Worm (Caenorhabditis elegans): Measurements from ENCODE around the gene fbxa-141.

The fbxa-141 gene

DNA sequence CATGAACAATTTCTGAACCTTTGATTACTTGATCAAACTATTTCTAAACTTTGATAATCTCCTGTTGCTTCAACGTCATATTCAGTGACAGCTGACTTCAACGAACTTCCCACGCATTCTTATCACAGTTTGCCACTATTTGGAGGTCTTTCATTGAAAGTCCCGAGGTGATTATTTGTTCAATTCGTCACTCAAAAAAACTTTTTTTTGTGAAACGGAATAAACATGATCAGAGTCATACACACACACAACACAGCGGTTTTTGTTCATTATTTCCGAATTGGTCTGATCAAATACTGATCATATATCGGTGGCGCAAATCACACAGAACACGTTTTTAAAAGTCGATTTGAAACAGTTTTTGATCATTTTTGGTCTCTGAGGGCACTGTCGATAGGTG, 43.7 kb upstream of the fbxa-141 start:
- no peak for TF ChIP-seq nhr-21 (tag; optimal IDR thresholded peaks at IDR 0.05)
- TF ChIP-seq sma-9 (GFP tag; optimal IDR thresholded peaks at IDR 0.05): peak; percentile 23
- no peak for TF ChIP-seq sma-9 (tag; optimal IDR thresholded peaks at IDR 0.05)

DNA sequence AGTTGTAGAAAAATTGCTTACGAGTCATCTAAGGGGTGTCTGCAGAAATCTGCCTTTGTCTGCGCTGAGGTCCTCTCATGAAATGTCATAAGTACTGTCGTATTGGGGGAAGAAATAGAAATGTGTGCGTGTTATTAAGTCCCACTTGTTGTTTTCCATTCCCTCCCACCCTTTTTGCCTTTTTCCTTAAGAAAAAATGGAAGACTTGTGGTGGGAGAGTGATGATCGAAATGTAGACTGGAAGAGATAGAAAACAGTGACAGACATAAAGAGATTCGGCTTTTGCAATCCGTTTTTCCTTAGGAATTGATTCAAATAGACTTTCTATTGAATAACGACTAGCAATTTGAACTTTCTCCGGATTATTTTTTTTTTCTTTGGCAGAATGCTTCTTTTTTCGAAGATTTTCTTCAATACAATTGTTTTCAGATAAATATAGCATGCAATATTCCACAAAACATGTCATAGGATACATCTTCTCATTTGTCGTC, 37.0 kb upstream of the fbxa-141 start, which contains the start of gene ram-5:
Gene ram-5, plus strand, starts transcription at position 441 of the 491 bp plus-strand sequence.
- TF ChIP-seq Y55F3AM.14 (GFP tag; optimal IDR thresholded peaks at IDR 0.05) (no peak), unc-55 (GFP tag; optimal IDR thresholded peaks at IDR 0.05) (no peak), ama-1 (optimal IDR thresholded peaks at IDR 0.05) (no peak), nhr-237 (tag; optimal IDR thresholded peaks at IDR 0.05) (no peak), mab-5 (tag; optimal IDR thresholded peaks at IDR 0.05) (no peak), nhr-77 (tag; optimal IDR thresholded peaks at IDR 0.05) (no peak), nhr-10 (tag; optimal IDR thresholded peaks at IDR 0.05) (no peak)

DNA sequence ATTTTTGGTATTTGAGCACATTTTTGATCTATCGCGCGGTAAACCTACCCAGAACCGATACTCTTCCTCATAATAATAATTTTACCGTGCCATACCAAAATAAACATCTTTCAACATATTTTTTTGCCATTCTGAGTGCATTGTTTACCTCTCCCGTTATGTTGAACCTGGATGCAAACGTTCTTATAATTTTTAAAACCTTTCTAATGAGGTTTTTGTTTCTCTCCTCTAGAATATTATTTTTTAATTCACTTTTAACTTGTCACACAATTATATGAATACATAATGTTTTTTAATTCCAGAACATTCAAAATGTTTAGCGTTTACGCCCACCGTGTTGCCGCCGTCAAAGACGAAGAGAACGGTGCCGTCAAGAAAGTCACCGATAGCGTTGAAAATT, 32.8 kb upstream of the fbxa-141 start, which contains the start of gene enri-2:
Gene enri-2, plus strand, starts transcription at position 301 of the 400 bp plus-strand sequence.
- TF ChIP-seq alr-1 (tag; optimal IDR thresholded peaks at IDR 0.05) (no peak), ztf-1 (GFP tag; conservative IDR thresholded peaks at IDR 0.05) (no peak), nhr-129 (tag; optimal IDR thresholded peaks at IDR 0.05) (no peak), elt-1 (tag; optimal IDR thresholded peaks at IDR 0.05) (no peak), nhr-237 (tag; optimal IDR thresholded peaks at IDR 0.05) (no peak), lsy-2 (tag; optimal IDR thresholded peaks at IDR 0.05) (no peak), unc-39 (tag; optimal IDR thresholded peaks at IDR 0.05) (no peak), lin-11 (tag; optimal IDR thresholded peaks at IDR 0.05) (no peak), sma-9 (GFP tag; optimal IDR thresholded peaks at IDR 0.05) (no peak), sma-9 (tag; optimal IDR thresholded peaks at IDR 0.05) (no peak), sem-4 (tag; optimal IDR thresholded peaks at IDR 0.05) (no peak), unc-62 (GFP tag; optimal IDR thresholded peaks at IDR 0.05) (no peak), F13H6.1 (tag; optimal IDR thresholded peaks at IDR 0.05) (no peak), elt-3 (tag; optimal IDR thresholded peaks at IDR 0.05) (no peak)

DNA sequence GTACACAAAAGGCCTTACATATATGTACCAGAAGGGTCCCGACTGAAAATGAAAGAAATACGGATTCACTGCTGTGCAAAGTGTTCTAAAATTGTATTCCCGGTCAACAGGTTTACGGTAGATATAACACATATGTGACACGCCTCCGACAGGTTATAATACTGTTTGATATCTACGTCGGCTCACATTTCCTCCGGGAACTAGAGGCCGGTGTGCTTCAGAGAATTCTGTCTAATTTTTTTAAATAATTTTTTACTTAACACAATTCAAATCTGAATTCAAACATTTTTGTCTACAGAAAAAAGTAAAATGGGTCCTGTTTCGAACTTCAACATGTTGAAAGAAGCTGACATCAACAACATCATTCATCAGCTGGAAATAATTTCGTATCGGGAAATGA, 30.5 kb upstream of the fbxa-141 start, which contains the start of gene T24C2.3:
Gene T24C2.3, plus strand, starts transcription at position 301 of the 400 bp plus-strand sequence.
- TF ChIP-seq ceh-82 (tag; optimal IDR thresholded peaks at IDR 0.05): no peak
- no peak for TF ChIP-seq peb-1 (tag; optimal IDR thresholded peaks at IDR 0.05)
- TF ChIP-seq skn-1 (tag; optimal IDR thresholded peaks at IDR 0.05): no peak
- no peak for TF ChIP-seq nhr-21 (tag; optimal IDR thresholded peaks at IDR 0.05)
- TF ChIP-seq R02D3.7 (tag; optimal IDR thresholded peaks at IDR 0.05): no peak
- TF ChIP-seq crh-2 (tag; optimal IDR thresholded peaks at IDR 0.05): no peak
- TF ChIP-seq nhr-237 (tag; optimal IDR thresholded peaks at IDR 0.05): no peak
- no peak for TF ChIP-seq nhr-23 (tag; optimal IDR thresholded peaks at IDR 0.05)
- TF ChIP-seq C34F6.9 (tag; optimal IDR thresholded peaks at IDR 0.05): no peak
- no peak for TF ChIP-seq aly-2 (tag; optimal IDR thresholded peaks at IDR 0.05)

DNA sequence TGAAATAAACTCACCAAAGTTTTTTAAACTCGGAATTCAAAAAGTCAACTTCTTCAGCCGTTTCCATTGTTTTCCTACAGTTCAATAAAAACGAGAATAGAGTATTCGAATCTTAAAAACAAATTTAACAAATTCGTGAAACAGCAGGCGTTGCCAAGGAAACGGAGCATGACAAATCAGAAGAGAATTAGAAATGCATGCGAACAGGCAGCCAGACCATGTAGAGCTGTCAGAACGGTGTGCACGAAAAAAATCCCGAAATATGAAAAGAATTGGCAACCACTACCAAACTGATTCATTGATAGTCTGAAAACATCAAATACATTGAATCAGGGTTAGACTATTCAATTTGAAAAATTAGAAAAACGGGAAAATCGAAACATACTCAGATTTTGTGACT, 29.3 kb upstream of the fbxa-141 start, which contains the start of gene fbxa-81:
Gene fbxa-81, minus strand, starts transcription at position 101 of the 400 bp plus-strand sequence.
- TF ChIP-seq nhr-25 (tag; optimal IDR thresholded peaks at IDR 0.05) (no peak), Y55F3AM.14 (GFP tag; optimal IDR thresholded peaks at IDR 0.05) (no peak), sem-4 (tag; optimal IDR thresholded peaks at IDR 0.05) (no peak), F13H6.1 (tag; optimal IDR thresholded peaks at IDR 0.05) (no peak)

DNA sequence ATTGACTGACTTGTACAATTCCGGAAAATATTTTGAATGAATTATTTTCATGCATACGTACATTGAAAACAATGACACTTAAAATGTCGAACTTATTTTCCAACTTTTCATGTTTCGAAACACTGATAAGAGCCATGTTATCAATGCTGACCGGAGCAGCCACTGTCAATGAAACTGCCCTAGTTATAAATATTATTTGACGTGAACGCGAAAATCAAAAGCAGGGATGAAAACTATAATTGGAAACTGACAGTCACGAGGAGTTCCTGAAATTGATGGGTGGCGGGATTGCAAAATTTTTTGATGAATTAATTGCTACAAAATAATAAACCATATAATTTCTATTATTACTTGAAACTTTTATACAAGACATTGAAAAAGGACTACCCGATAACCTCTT, 26.8 kb upstream of the fbxa-141 start:
- TF ChIP-seq fos-1 (tag; optimal IDR thresholded peaks at IDR 0.05) (peak; percentile 51), ztf-11 (tag; optimal IDR thresholded peaks at IDR 0.05) (no peak), gmeb-1 (tag; optimal IDR thresholded peaks at IDR 0.05) (peak; percentile 31), zag-1 (tag; optimal IDR thresholded peaks at IDR 0.05) (no peak), C34F6.9 (tag; optimal IDR thresholded peaks at IDR 0.05) (no peak), sma-9 (GFP tag; optimal IDR thresholded peaks at IDR 0.05) (peak; percentile 5), sma-9 (tag; optimal IDR thresholded peaks at IDR 0.05) (no peak)

Data from whole organism, L2 larva.